Worm (Caenorhabditis elegans): ENCODE results near the gene K12H6.12.

K12H6.12 gene

DNA sequence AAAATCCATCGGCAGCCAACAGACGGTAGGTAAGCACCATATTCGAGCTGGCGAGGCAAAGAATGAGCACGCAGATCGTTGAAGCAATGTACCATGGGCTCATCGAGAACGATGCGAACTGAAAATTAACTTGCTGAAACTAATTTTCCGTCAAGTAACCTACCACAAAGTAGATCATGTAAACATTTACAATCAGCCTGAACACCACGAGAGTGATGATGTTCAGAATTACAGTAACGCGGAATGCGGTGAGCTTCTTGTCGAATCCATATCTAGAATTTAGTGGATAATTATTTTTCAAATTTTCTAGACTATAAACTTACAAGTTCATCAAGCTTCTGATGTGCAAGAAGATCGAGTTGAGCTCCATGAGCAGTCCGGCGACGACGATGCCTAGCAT is 21.5 kb downstream of the K12H6.12 start:
- TF ChIP-seq unc-62 (GFP tag; optimal IDR thresholded peaks at IDR 0.05 in 1 of 2) (peak in 1 of 2 experiments; percentile 92), unc-62 (tag; optimal IDR thresholded peaks at IDR 0.05) (no peak), lir-3 (tag; optimal IDR thresholded peaks at IDR 0.05) (no peak), aha-1 (tag) (peak; percentile 26), madf-5 (GFP tag; IDR thresholded peaks at IDR 0.05) (no peak)

- TF ChIP-seq daf-19 (GFP tag; conservative IDR thresholded peaks at IDR 0.05) (no peak), lim-7 (GFP tag; IDR thresholded peaks at IDR 0.05) (peak; percentile 35; the same call in 1 of the 2 replicates), dmd-8 (GFP tag; IDR thresholded peaks at IDR 0.05) (0 out of 2 replicates have a peak, but pooled peaks have one; percentile 21), snpc-1.2 (GFP tag; IDR thresholded peaks at IDR 0.05) (peak; percentile 40; the same call in 1 of the 2 replicates), arid-1 (GFP tag; conservative IDR thresholded peaks at IDR 0.05) (0 out of 2 replicates have a peak, but pooled peaks have one; percentile 19), F44E2.7 (GFP tag; IDR thresholded peaks at IDR 0.05) (0 out of 2 replicates have a peak, but pooled peaks have one; percentile 53), nhr-42 (GFP tag; IDR thresholded peaks at IDR 0.05) (no peak), mxl-2 (GFP tag; conservative IDR thresholded peaks at IDR 0.05) (no peak)
Observed at ce11 chrII:2830144-2830543, 22.2 kb downstream of the K12H6.12 start.

DNA sequence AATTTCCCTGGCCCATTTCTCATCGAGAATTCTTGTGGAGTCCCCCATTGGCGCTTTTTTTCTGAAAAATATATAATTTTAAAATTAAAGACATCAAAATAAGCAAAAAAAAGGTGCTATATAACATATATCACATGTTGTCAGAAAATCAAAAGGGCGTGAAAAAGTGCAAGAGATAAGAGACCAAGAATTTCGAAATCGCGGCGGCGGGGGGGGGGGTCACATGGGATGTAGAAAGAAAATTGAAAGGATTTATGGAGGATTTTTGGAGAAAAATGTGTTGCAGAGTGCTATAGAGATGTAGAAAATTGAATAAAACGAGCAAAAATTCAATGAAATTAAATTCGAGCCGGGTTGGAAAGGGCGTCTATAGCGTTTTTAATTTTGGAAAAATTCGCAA is 23.2 kb downstream of the K12H6.12 start, which contains the start of gene K12H6.6:
K12H6.6 (minus strand) TSS at position 61 of the 400 bp plus-strand sequence.
- TF ChIP-seq tra-1 (GFP tag; IDR thresholded peaks at IDR 0.05), result no peak
- TF ChIP-seq fos-1 (tag; optimal IDR thresholded peaks at IDR 0.05), result no peak
- peak; percentile 17 for TF ChIP-seq nhr-28 (tag; optimal IDR thresholded peaks at IDR 0.05)
- no peak for TF ChIP-seq dpl-1 (GFP tag; optimal IDR thresholded peaks at IDR 0.05)
- TF ChIP-seq aha-1 (tag), result peak; percentile 65
- no peak for TF ChIP-seq nhr-6 (tag; optimal IDR thresholded peaks at IDR 0.05)
- no peak for TF ChIP-seq F49E8.2 (tag; optimal IDR thresholded peaks at IDR 0.05; ENCODE audit: borderline replicate concordance)
- TF ChIP-seq pha-4 (GFP tag; IDR thresholded peaks at IDR 0.05), result no peak
- TF ChIP-seq pha-4 (tag; optimal IDR thresholded peaks at IDR 0.05), result no peak
- no peak for TF ChIP-seq sdz-12 (GFP tag; optimal IDR thresholded peaks at IDR 0.05)
- peak; percentile 29 for TF ChIP-seq hlh-11 (tag; optimal IDR thresholded peaks at IDR 0.05)
- TF ChIP-seq dmd-6 (GFP tag; IDR thresholded peaks at IDR 0.05), result 0 out of 2 replicates have a peak, but pooled peaks have one; percentile 19
- TF ChIP-seq php-3 (GFP tag; IDR thresholded peaks at IDR 0.05), result no peak
- peak; percentile 81 for TF ChIP-seq hlh-30 (tag; optimal IDR thresholded peaks at IDR 0.05; ENCODE audit: insufficient read depth)
- TF ChIP-seq unc-62 (GFP tag; optimal IDR thresholded peaks at IDR 0.05 in 1 of 2), result no peak
- no peak for TF ChIP-seq unc-62 (tag; optimal IDR thresholded peaks at IDR 0.05)
- TF ChIP-seq duxl-1 (tag; optimal IDR thresholded peaks at IDR 0.05; ENCODE audit: poor library complexity), result no peak
- no peak for TF ChIP-seq Y48G9A.11 (GFP tag; IDR thresholded peaks at IDR 0.05)
- no peak for TF ChIP-seq mep-1 (tag; optimal IDR thresholded peaks at IDR 0.05)
- TF ChIP-seq ctbp-1 (GFP tag; IDR thresholded peaks at IDR 0.05), result no peak
- no peak for TF ChIP-seq madf-5 (GFP tag; IDR thresholded peaks at IDR 0.05)
- TF ChIP-seq Y5F2A.4 (GFP tag; optimal IDR thresholded peaks at IDR 0.05), result no peak
- no peak for TF ChIP-seq zip-11 (GFP tag; IDR thresholded peaks at IDR 0.05)
- no peak for TF ChIP-seq Y105C5A.15 (GFP tag; IDR thresholded peaks at IDR 0.05)
- no peak for TF ChIP-seq nhr-10 (tag; optimal IDR thresholded peaks at IDR 0.05)
- no peak for TF ChIP-seq F26F4.8 (GFP tag; conservative IDR thresholded peaks at IDR 0.05)
- no peak for TF ChIP-seq ztf-7 (tag; optimal IDR thresholded peaks at IDR 0.05)
- no peak for TF ChIP-seq daf-12 (tag; optimal IDR thresholded peaks at IDR 0.05)
- no peak for TF ChIP-seq lin-15B (tag; optimal IDR thresholded peaks at IDR 0.05)
- TF ChIP-seq saeg-2 (GFP tag; IDR thresholded peaks at IDR 0.05), result no peak
- TF ChIP-seq T20F7.1 (GFP tag; optimal IDR thresholded peaks at IDR 0.05), result no peak
- no peak for TF ChIP-seq daf-19 (GFP tag; conservative IDR thresholded peaks at IDR 0.05)
- TF ChIP-seq spr-1 (tag; optimal IDR thresholded peaks at IDR 0.05), result no peak
- TF ChIP-seq dve-1 (tag; optimal IDR thresholded peaks at IDR 0.05; ENCODE audit: insufficient read depth), result peak; percentile 11
- TF ChIP-seq nhr-25 (tag; optimal IDR thresholded peaks at IDR 0.05; ENCODE audit: borderline replicate concordance, insufficient read depth), result no peak
- no peak for TF ChIP-seq daf-16 (GFP tag; optimal IDR thresholded peaks at IDR 0.05)
- peak; percentile 2 for TF ChIP-seq daf-16 (tag; optimal IDR thresholded peaks at IDR 0.05)
- no peak for TF ChIP-seq jun-1 (tag; optimal IDR thresholded peaks at IDR 0.05)
- TF ChIP-seq lsy-2 (tag; optimal IDR thresholded peaks at IDR 0.05), result peak in 1 of 2 experiments; percentile 24
- TF ChIP-seq tag-97 (GFP tag; IDR thresholded peaks at IDR 0.05), result no peak
- no peak for TF ChIP-seq snpc-1.2 (GFP tag; IDR thresholded peaks at IDR 0.05)
